Worm (Caenorhabditis elegans) whole organism, L3 larva: ENCODE results near the gene nlp-23.

Source experiments
- R02D3.7 ChIP-seq: fragments of 150-350 bp; optimal IDR thresholded peaks from 2 replicates; lab custom pipeline; 2014; ENCODE audit warnings: missing biosample characterization, missing genetic modification characterization
- aly-2 ChIP-seq: fragments of 150-350 bp; optimal IDR thresholded peaks from 2 replicates; lab custom pipeline; 2014; ENCODE audit warnings: missing biosample characterization, missing genetic modification characterization
- ama-1 ChIP-seq: fragments of 150-350 bp; optimal IDR thresholded peaks from 2 replicates; lab custom pipeline; 2018
- ceh-16 ChIP-seq: sonication (generic microtip); optimal IDR thresholded peaks from 2 replicates; lab custom pipeline; 2017; ENCODE audit warnings: missing biosample characterization, missing genetic modification characterization
- ceh-82 ChIP-seq: fragments of 150-350 bp; optimal IDR thresholded peaks from 2 replicates; lab custom pipeline; 2014; ENCODE audit warnings: missing biosample characterization, missing genetic modification characterization
- fkh-10 ChIP-seq: sonication (generic microtip); optimal IDR thresholded peaks from 2 replicates; lab custom pipeline; 2017; ENCODE audit warnings: missing biosample characterization, missing genetic modification reagents, missing genetic modification characterization
- hmg-11 ChIP-seq: sonication (generic microtip); optimal IDR thresholded peaks from 2 replicates; lab custom pipeline; 2016; ENCODE audit warnings: missing genetic modification characterization, missing compliant biosample characterization
- mdl-1 ChIP-seq: fragments of 150-350 bp; optimal IDR thresholded peaks from 2 replicates; lab custom pipeline; 2014; ENCODE audit warnings: missing biosample characterization, missing genetic modification characterization
- nhr-12 ChIP-seq: fragments of 150-350 bp; optimal IDR thresholded peaks from 2 replicates; lab custom pipeline; 2014; ENCODE audit warnings: missing biosample characterization, missing genetic modification characterization
- nhr-43 ChIP-seq: sonication (generic microtip); optimal IDR thresholded peaks from 2 replicates; lab custom pipeline; 2016; ENCODE audit warnings: mild to moderate bottlenecking, missing genetic modification characterization, missing compliant biosample characterization; ENCODE audit not compliant: poor library complexity, severe bottlenecking
- pha-4 ChIP-seq: fragments of 150-350 bp; optimal IDR thresholded peaks from 2 replicates; lab custom pipeline; 2014; ENCODE audit warnings: missing biosample characterization, missing genetic modification reagents, missing genetic modification characterization
- ztf-11 ChIP-seq: fragments of 150-350 bp; optimal IDR thresholded peaks from 2 replicates; lab custom pipeline; 2014; ENCODE audit warnings: missing biosample characterization, missing genetic modification characterization

ce11 chrX:2344666-2345065 is 1.9 kb upstream of the nlp-23 start, which contains the start of gene nlp-2:
- TF ChIP-seq aly-2 (tag; lab: Kevin White, UChicago) (no peak), hmg-11 (tag; lab: Kevin White, UChicago) (no peak), ceh-16 (no peak), nhr-43 (no peak), mdl-1 (tag; lab: Kevin White, UChicago) (no peak), ama-1 (lab: Kevin White, UChicago) (no peak), fkh-10 (GFP tag; lab: Kevin White, UChicago) (no peak), ceh-82 (tag; lab: Kevin White, UChicago) (no peak), pha-4 (tag; lab: Kevin White, UChicago) (no peak), R02D3.7 (tag; lab: Kevin White, UChicago) (no peak), nhr-12 (no peak), ztf-11 (tag; lab: Kevin White, UChicago) (no peak)
